Fruit fly (Drosophila melanogaster): ENCODE results near the gene CG46460.

DNA sequence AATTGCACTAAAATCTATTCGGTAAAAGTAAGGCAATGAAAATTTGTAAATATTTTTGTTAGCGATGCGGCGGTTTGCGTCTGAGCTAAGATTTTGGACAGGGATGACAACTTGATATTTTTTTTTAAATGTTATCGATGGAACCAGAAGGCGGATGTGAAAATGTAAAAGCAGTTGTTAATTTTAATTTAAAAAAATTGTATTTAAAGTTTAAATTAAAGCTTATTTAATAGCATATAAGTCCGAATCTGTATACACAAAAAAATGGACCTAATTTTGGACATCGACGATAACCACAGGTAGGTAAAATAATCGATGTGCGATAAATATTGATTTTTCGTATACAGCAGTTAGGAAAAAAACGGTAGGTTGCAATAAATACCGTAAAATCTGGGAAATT is 35.3 kb upstream of the CG46460 start, which contains the start of the genes CG11586 and VhaM9.7-a:
- TF ChIP-seq psq (optimal IDR thresholded peaks at IDR 0.05) (no peak), Dll (optimal IDR thresholded peaks at IDR 0.05) (no peak), CG8478 (optimal IDR thresholded peaks at IDR 0.05) (no peak), EcR (GFP tag; optimal IDR thresholded peaks at IDR 0.05) (no peak), pan (optimal IDR thresholded peaks at IDR 0.05) (no peak), usp (GFP tag; optimal IDR thresholded peaks at IDR 0.05) (no peak)
